Worm (Caenorhabditis elegans) whole organism, L4/young adult: ENCODE results near the gene F54B11.11.

ENCODE experiments used
- dao-5 ChIP-seq: sonication (generic microtip); optimal IDR thresholded peaks from 2 replicates; lab custom pipeline; 2016; ENCODE audit warnings: missing genotype, missing genetic modification characterization, moderate library complexity, missing compliant biosample characterization
- him-1 ChIP-seq: sonication (generic microtip); optimal IDR thresholded peaks from 2 replicates; lab custom pipeline; 2016; ENCODE audit warnings: missing genotype, missing genetic modification reagents, missing genetic modification characterization, missing compliant biosample characterization

DNA sequence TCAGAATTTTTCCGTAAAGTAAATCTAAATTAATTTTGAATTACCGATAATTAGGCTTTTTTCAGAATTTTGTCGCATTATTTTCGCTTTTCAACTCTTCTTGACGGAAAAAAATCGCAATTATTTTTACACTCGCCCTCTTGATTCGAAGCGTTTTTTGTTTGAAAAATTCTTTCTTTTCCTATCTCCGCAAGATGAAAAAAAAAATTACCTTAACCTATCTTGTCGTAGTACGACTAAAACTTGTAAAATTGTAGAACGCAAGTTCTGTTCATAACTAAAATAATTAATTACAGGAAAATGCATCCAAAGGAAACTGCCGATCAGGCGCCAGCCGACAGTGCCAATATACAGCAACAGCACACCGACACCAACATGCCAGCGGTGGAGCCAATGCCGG is 21.6 kb downstream of the F54B11.11 start, which contains the start of gene F54B11.7:
- no peak for TF ChIP-seq him-1 (tag; lab: Kevin White, UChicago)
- no peak for TF ChIP-seq dao-5 (tag; lab: Kevin White, UChicago)
